Worm (Caenorhabditis elegans) whole organism, late embryonic: ENCODE results near the gene F52D10.2.

Experiments
- K02D7.2 ChIP-seq: sonication (generic microtip); optimal IDR thresholded peaks from 2 replicates; lab custom pipeline; 2017; ENCODE audit warnings: mild to moderate bottlenecking, missing genetic modification characterization, missing compliant biosample characterization
- ahr-1 ChIP-seq: sonication (generic microtip); optimal IDR thresholded peaks from 2 replicates; lab custom pipeline; 2016; ENCODE audit warnings: missing genetic modification characterization, missing compliant biosample characterization
- ama-1 ChIP-seq: fragments of 150-350 bp; optimal IDR thresholded peaks from 2 replicates; lab custom pipeline; 2014
- ceh-18 ChIP-seq: sonication (generic microtip); optimal IDR thresholded peaks from 2 replicates; lab custom pipeline; 2016; ENCODE audit warnings: missing genetic modification characterization, missing compliant biosample characterization
- ceh-19 ChIP-seq: fragments of 200-800 bp; sonication (Bioruptor generic); optimal IDR thresholded peaks from 2 replicates; lab custom pipeline; 2018; ENCODE audit warnings: mild to moderate bottlenecking, missing genetic modification characterization, missing compliant biosample characterization
- ceh-2 ChIP-seq: sonication (generic microtip); optimal IDR thresholded peaks from 2 replicates; lab custom pipeline; 2016; ENCODE audit warnings: missing genotype, missing genetic modification characterization, missing compliant biosample characterization
- ceh-31 ChIP-seq: sonication (generic microtip); optimal IDR thresholded peaks from 2 replicates; lab custom pipeline; 2016; ENCODE audit warnings: missing genetic modification characterization, missing compliant biosample characterization
- ceh-34 ChIP-seq: sonication (generic microtip); optimal IDR thresholded peaks from 2 replicates; lab custom pipeline; 2016; ENCODE audit warnings: mild to moderate bottlenecking, missing genetic modification characterization, missing compliant biosample characterization
- ceh-9 ChIP-seq: sonication (generic microtip); optimal IDR thresholded peaks from 2 replicates; lab custom pipeline; 2016; ENCODE audit warnings: mild to moderate bottlenecking, missing genetic modification characterization, inconsistent platforms, missing compliant biosample characterization
- che-1 ChIP-seq: sonication (generic microtip); optimal IDR thresholded peaks from 2 replicates; lab custom pipeline; 2016; ENCODE audit warnings: mild to moderate bottlenecking, missing genetic modification characterization, missing compliant biosample characterization
- dmd-4 ChIP-seq: sonication (generic microtip); optimal IDR thresholded peaks from 2 replicates; lab custom pipeline; 2016; ENCODE audit warnings: borderline replicate concordance, missing genetic modification characterization, missing compliant biosample characterization
- elt-2 ChIP-seq: sonication (generic microtip); optimal IDR thresholded peaks from 2 replicates; lab custom pipeline; 2016; ENCODE audit warnings: missing genetic modification reagents, missing genetic modification characterization, missing compliant biosample characterization
- ets-4 ChIP-seq: sonication (generic microtip); optimal IDR thresholded peaks from 2 replicates; lab custom pipeline; 2016; ENCODE audit warnings: missing genetic modification characterization, missing compliant biosample characterization
- fkh-10 ChIP-seq: fragments of 150-350 bp; optimal IDR thresholded peaks from 2 replicates; lab custom pipeline; 2014; ENCODE audit warnings: missing biosample characterization, missing genetic modification reagents, missing genetic modification characterization
- gmeb-2 ChIP-seq: sonication (generic microtip); optimal IDR thresholded peaks from 2 replicates; lab custom pipeline; 2016; ENCODE audit warnings: missing genetic modification characterization, inconsistent platforms, missing compliant biosample characterization
- lin-11 ChIP-seq: fragments of 200-800 bp; sonication (Bioruptor generic); optimal IDR thresholded peaks from 2 replicates; lab custom pipeline; 2018; ENCODE audit warnings: mild to moderate bottlenecking, missing genetic modification characterization, missing compliant biosample characterization
- mec-3 ChIP-seq: sonication (generic microtip); optimal IDR thresholded peaks from 2 replicates; lab custom pipeline; 2016; ENCODE audit warnings: borderline replicate concordance, missing genetic modification characterization, missing compliant biosample characterization
- nfya-1 ChIP-seq: sonication (generic microtip); optimal IDR thresholded peaks from 2 replicates; lab custom pipeline; 2017; ENCODE audit warnings: missing genetic modification characterization, mild to moderate bottlenecking, missing compliant biosample characterization, antibody characterized with exemption, moderate library complexity
- nhr-11 ChIP-seq: fragments of 150-350 bp; optimal IDR thresholded peaks from 2 replicates; lab custom pipeline; 2014; ENCODE audit warnings: missing biosample characterization, missing genetic modification characterization
- npax-4 ChIP-seq: sonication (generic microtip); optimal IDR thresholded peaks from 2 replicates; lab custom pipeline; 2016; ENCODE audit warnings: missing genetic modification characterization, missing compliant biosample characterization
- pat-9 ChIP-seq: fragments of 200-800 bp; sonication (Bioruptor generic); optimal IDR thresholded peaks from 2 replicates; lab custom pipeline; 2018; ENCODE audit warnings: mild to moderate bottlenecking, missing genetic modification characterization, moderate library complexity, missing compliant biosample characterization
- pha-2 ChIP-seq: sonication (generic microtip); optimal IDR thresholded peaks from 2 replicates; lab custom pipeline; 2017; ENCODE audit warnings: mild to moderate bottlenecking, missing genetic modification characterization, missing compliant biosample characterization
- pros-1 ChIP-seq: fragments of 150-350 bp; optimal IDR thresholded peaks from 2 replicates; lab custom pipeline; 2014; ENCODE audit warnings: missing biosample characterization, missing genetic modification reagents, missing genetic modification characterization
- ref-2 ChIP-seq: sonication (generic microtip); optimal IDR thresholded peaks from 2 replicates; lab custom pipeline; 2016; ENCODE audit warnings: missing genetic modification characterization, missing compliant biosample characterization
- rnt-1 ChIP-seq: sonication (generic microtip); optimal IDR thresholded peaks from 2 replicates; lab custom pipeline; 2016; ENCODE audit warnings: missing genetic modification characterization, missing compliant biosample characterization
- sdc-2 ChIP-seq: sonication (generic microtip); optimal IDR thresholded peaks from 2 replicates; lab custom pipeline; 2016; ENCODE audit warnings: missing genotype, missing genetic modification characterization, missing compliant biosample characterization
- sox-4 ChIP-seq: sonication (generic microtip); optimal IDR thresholded peaks from 2 replicates; lab custom pipeline; 2017; ENCODE audit warnings: mild to moderate bottlenecking, missing genetic modification characterization, inconsistent platforms, missing compliant biosample characterization
- syd-9 ChIP-seq: sonication (generic microtip); optimal IDR thresholded peaks from 2 replicates; lab custom pipeline; 2016; ENCODE audit warnings: mild to moderate bottlenecking, missing genetic modification characterization, moderate library complexity, missing compliant biosample characterization
- tbx-2 ChIP-seq: sonication (generic microtip); optimal IDR thresholded peaks from 2 replicates; lab custom pipeline; 2016; ENCODE audit warnings: missing genetic modification characterization, missing compliant biosample characterization
- ttx-3 ChIP-seq: sonication (generic microtip); optimal IDR thresholded peaks from 2 replicates; lab custom pipeline; 2016; ENCODE audit warnings: missing genetic modification reagents, missing genetic modification characterization, missing compliant biosample characterization
- unc-3 ChIP-seq, 2 experiments: fragments of 200-800 bp in 1 of 2; sonication (Bioruptor generic) in 1 of 2; sonication (generic microtip) in 1 of 2; conservative IDR thresholded peaks in 1 of 2; optimal IDR thresholded peaks in 1 of 2; 2 replicates each; pipeline versions ENCODE4 v1.3.6 to Lab custom; 2016 to 2022; ENCODE audit warnings: missing compliant biosample characterization in 2 of 2, missing genetic modification characterization in 2 of 2, missing genetic modification reagents in 1 of 2
- unc-42 ChIP-seq: sonication (generic microtip); optimal IDR thresholded peaks from 2 replicates; lab custom pipeline; 2016; ENCODE audit warnings: missing genotype, missing genetic modification characterization, missing compliant biosample characterization

Gene F52D10.2

ce11 chrX:11621997-11622396, 30.5 kb upstream of the F52D10.2 start, which contains the start of gene sto-3:
TSS of gene sto-3 (minus strand) at chrX:11622097.
- no peak for TF ChIP-seq ahr-1 (tag; lab: Kevin White, UChicago)
- TF ChIP-seq K02D7.2 (tag; lab: Kevin White, UChicago), result no peak
- TF ChIP-seq ceh-9 (tag; lab: Kevin White, UChicago), result no peak
- no peak for TF ChIP-seq sdc-2 (tag; lab: Kevin White, UChicago)
- no peak for TF ChIP-seq syd-9 (tag; lab: Kevin White, UChicago)
- no peak for TF ChIP-seq pha-2 (tag; lab: Kevin White, UChicago)
- no peak for TF ChIP-seq nfya-1 (tag; lab: Kevin White, UChicago)
- TF ChIP-seq, all 69 proteins: peak for 0

- TF ChIP-seq pat-9 (tag; lab: Kevin White, UChicago), result no peak
- no peak for TF ChIP-seq ama-1 (lab: Kevin White, UChicago)
- TF ChIP-seq unc-42, result no peak
- TF ChIP-seq ttx-3 (tag; lab: Kevin White, UChicago), result no peak
- no peak for TF ChIP-seq ceh-18 (tag; lab: Kevin White, UChicago)
- TF ChIP-seq elt-2, result no peak
- TF ChIP-seq ceh-19 (GFP tag; lab: Kevin White, UChicago), result no peak
- no peak for TF ChIP-seq pha-2 (tag; lab: Kevin White, UChicago)
- TF ChIP-seq ceh-2 (tag; lab: Kevin White, UChicago), result no peak
- TF ChIP-seq fkh-10 (GFP tag; lab: Kevin White, UChicago), result no peak
- TF ChIP-seq sox-4 (tag; lab: Kevin White, UChicago), result no peak
- no peak for TF ChIP-seq rnt-1 (tag; lab: Kevin White, UChicago)
- no peak for TF ChIP-seq che-1 (tag; lab: Kevin White, UChicago)
- no peak for TF ChIP-seq ceh-34 (tag; lab: Kevin White, UChicago)
- no peak for TF ChIP-seq K02D7.2 (tag; lab: Kevin White, UChicago)
- TF ChIP-seq dmd-4 (tag; lab: Kevin White, UChicago), result no peak
- TF ChIP-seq gmeb-2, result no peak
- no peak for TF ChIP-seq ref-2
- no peak for TF ChIP-seq tbx-2 (tag; lab: Kevin White, UChicago)
Measured at ce11 chrX:11617387-11617786, 25.9 kb upstream of the F52D10.2 start, which contains the start of gene F52D10.4. TSS of gene F52D10.4 (plus strand) at chrX:11617470.

- no peak for TF ChIP-seq mec-3 (tag; lab: Kevin White, UChicago)
- peak; percentile 40 for TF ChIP-seq nfya-1 (tag; lab: Kevin White, UChicago)
- TF ChIP-seq npax-4 (tag; lab: Kevin White, UChicago), result no peak
- no peak for TF ChIP-seq ets-4 (tag; lab: Kevin White, UChicago)
- no peak for TF ChIP-seq unc-3 (GFP tag; conservative IDR thresholded peaks at IDR 0.05; lab: Robert Waterston, UW)
- TF ChIP-seq unc-3 (tag; optimal IDR thresholded peaks at IDR 0.05; lab: Kevin White, UChicago), result no peak
- peak; percentile 39 for TF ChIP-seq pros-1 (tag; lab: Kevin White, UChicago)
- peak; percentile 31 for TF ChIP-seq tbx-2 (tag; lab: Kevin White, UChicago)
- peak; percentile 83 for TF ChIP-seq unc-42
- TF ChIP-seq nhr-11 (tag; lab: Kevin White, UChicago), result no peak
- no peak for TF ChIP-seq syd-9 (tag; lab: Kevin White, UChicago)
- TF ChIP-seq fkh-10 (GFP tag; lab: Kevin White, UChicago), result no peak
- no peak for TF ChIP-seq lin-11
Measured at ce11 chrX:11608110-11608759, 16.7 kb upstream of the F52D10.2 start.

ce11 chrX:11607500-11607823, 15.9 kb upstream of the F52D10.2 start:
- TF ChIP-seq unc-42 (peak; percentile 14), pha-2 (tag; lab: Kevin White, UChicago) (no peak), ceh-31 (tag; lab: Kevin White, UChicago) (peak; percentile 26), ceh-19 (GFP tag; lab: Kevin White, UChicago) (no peak)
